Fruit fly (Drosophila melanogaster) S2 (cell line): ENCODE results near the gene zyd.

Experiments
- CG8478 ChIP-seq: fragments of >200 bp; optimal IDR thresholded peaks from 2 replicates; lab custom pipeline; 2018
- CTCF ChIP-seq, 2 experiments: fragments of >200 bp; optimal IDR thresholded peaks; 2 replicates each; lab custom pipeline; 2018

- TF ChIP-seq CTCF (optimal IDR thresholded peaks at IDR 0.05; lab: Kevin White, UChicago) (no peak), CG8478 (lab: Kevin White, UChicago) (no peak)
Measured at dm6 chrX:23011859-23012258, 10.8 kb upstream of the zyd start.
